Worm (Caenorhabditis elegans): ENCODE measurements around the gene Y75B12B.1.
A peak's percentile ranks its signal among the peaks of the same experiment; 100 is the strongest.

Y75B12B.1 gene

DNA sequence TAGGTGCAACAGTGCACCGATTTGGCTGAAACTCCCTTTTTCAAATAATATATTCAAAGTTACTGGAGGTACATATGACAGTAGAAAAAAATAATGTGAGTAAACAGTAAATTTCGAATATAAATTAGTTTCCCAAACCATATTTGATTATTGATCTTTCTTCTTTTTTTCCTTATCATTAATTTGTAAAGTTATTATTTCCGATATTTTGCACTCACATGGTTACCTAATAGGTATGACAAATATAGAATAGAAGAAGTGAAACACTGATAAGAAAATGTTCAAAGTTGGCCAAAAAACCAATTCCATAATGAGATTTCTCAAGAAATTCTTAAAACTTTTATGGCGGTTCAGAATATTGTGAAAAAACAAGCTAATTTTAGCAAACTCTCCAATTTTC lies 44.7 kb upstream of the Y75B12B.1 start:
- TF ChIP-seq pqm-1 (tag; optimal IDR thresholded peaks at IDR 0.05): peak; percentile 53
- TF ChIP-seq elt-2 (tag; optimal IDR thresholded peaks at IDR 0.05): peak; percentile 53
- TF ChIP-seq pha-4 (tag; optimal IDR thresholded peaks at IDR 0.05): peak; percentile 60
- TF ChIP-seq ztf-4 (tag; optimal IDR thresholded peaks at IDR 0.05): no peak

DNA sequence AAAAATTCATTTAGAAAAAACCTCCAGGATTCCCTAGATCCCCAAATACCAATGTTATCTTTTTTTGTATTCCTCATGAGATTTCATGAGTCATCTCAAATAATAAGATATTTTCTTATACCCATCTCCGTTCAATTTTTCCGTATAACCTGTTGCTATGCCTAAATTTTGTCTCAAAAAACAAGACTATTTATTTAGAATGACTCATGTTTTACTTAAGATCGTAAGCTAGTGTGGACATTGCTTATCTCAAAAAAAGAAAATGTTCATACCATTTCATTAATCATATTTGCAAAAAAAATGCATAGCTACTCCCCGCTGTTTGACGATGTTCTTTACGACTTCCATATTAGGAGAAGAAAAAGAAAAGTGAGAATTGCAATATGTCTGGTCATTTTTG lies 44.3 kb upstream of the Y75B12B.1 start, which contains the start of gene K08F9.3:
Gene K08F9.3 (plus strand): TSS at position 301 of the 400 bp plus-strand sequence.
- TF ChIP-seq ztf-4 (tag; optimal IDR thresholded peaks at IDR 0.05) (no peak), ceh-82 (tag; optimal IDR thresholded peaks at IDR 0.05) (no peak), unc-39 (tag; optimal IDR thresholded peaks at IDR 0.05) (no peak), pha-4 (tag; optimal IDR thresholded peaks at IDR 0.05) (no peak), skn-1 (tag; optimal IDR thresholded peaks at IDR 0.05) (no peak)

DNA sequence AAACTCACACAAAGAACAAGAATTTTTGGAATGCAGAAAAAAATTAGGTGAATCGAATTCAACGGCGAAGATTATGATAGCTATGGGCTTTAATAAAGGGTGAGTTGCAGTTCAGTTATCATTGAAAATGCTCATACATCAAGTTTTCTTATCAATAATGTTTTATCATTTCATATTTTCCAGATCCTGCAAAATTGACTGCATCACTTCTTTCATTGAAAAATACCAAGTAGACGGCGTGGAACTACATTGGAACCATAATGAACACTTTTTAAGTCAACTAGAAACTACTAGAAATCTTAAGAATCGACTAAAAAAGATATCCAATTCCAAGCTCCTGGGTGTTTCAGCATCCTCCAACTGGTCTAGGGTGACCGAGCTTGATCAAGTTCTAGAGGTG lies 41.2 kb upstream of the Y75B12B.1 start, which contains the start of gene K08F9.1:
Gene K08F9.1 (minus strand): TSS at position 101 of the 400 bp plus-strand sequence.
- TF ChIP-seq nhr-237 (tag; optimal IDR thresholded peaks at IDR 0.05): no peak
- TF ChIP-seq fkh-2 (tag; optimal IDR thresholded peaks at IDR 0.05): no peak
- TF ChIP-seq nhr-25 (tag; optimal IDR thresholded peaks at IDR 0.05): no peak
- TF ChIP-seq unc-62 (GFP tag; optimal IDR thresholded peaks at IDR 0.05): no peak
- no peak for TF ChIP-seq elt-3 (tag; optimal IDR thresholded peaks at IDR 0.05)
- no peak for TF ChIP-seq fos-1 (tag; optimal IDR thresholded peaks at IDR 0.05)
- no peak for TF ChIP-seq nhr-11 (tag; optimal IDR thresholded peaks at IDR 0.05)
- TF ChIP-seq ceh-28 (tag; optimal IDR thresholded peaks at IDR 0.05): no peak
- no peak for TF ChIP-seq egl-5 (tag; optimal IDR thresholded peaks at IDR 0.05)
- no peak for TF ChIP-seq elt-2 (tag; optimal IDR thresholded peaks at IDR 0.05)
- no peak for TF ChIP-seq ceh-82 (tag; optimal IDR thresholded peaks at IDR 0.05)
- TF ChIP-seq nhr-43 (tag; optimal IDR thresholded peaks at IDR 0.05; ENCODE audit: poor library complexity, severe bottlenecking): no peak

DNA sequence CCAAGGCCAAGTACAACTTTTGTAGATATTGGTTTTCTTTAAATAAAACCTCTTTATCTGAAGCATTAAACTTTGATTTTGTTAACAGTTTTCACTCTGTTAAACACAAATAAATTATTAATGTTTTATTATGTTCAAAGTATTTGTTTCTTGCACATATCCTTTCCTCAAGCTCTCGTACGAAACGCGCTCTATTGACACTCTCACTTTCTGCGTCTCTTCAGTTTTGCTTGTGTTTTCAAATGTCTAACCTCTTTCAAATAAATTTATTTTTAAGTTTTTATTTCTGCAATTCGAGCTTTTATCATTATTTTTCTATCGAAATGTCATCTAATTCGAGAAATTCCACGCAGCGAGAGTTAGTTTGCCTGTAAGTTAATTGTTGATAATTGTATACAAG lies 40.7 kb upstream of the Y75B12B.1 start, which contains the start of gene K08F9.4:
Gene K08F9.4 (plus strand): TSS at position 222 of the 400 bp plus-strand sequence.
- TF ChIP-seq egl-27 (tag; optimal IDR thresholded peaks at IDR 0.05): no peak
- no peak for TF ChIP-seq nhr-12 (tag; optimal IDR thresholded peaks at IDR 0.05)
- no peak for TF ChIP-seq nhr-11 (tag; optimal IDR thresholded peaks at IDR 0.05)
- no peak for TF ChIP-seq ceh-82 (tag; optimal IDR thresholded peaks at IDR 0.05)
- no peak for TF ChIP-seq jun-1 (tag; optimal IDR thresholded peaks at IDR 0.05)
- TF ChIP-seq lin-15B (tag; optimal IDR thresholded peaks at IDR 0.05): peak; percentile 87
- peak; percentile 49 for TF ChIP-seq nhr-25 (tag; optimal IDR thresholded peaks at IDR 0.05)
- peak; percentile 71 for TF ChIP-seq nfya-1 (tag; optimal IDR thresholded peaks at IDR 0.05; ENCODE audit: insufficient read depth)
- TF ChIP-seq hmg-11 (tag; optimal IDR thresholded peaks at IDR 0.05): peak; percentile 32
- TF ChIP-seq fos-1 (tag; optimal IDR thresholded peaks at IDR 0.05): no peak
- TF ChIP-seq nhr-28 (tag; optimal IDR thresholded peaks at IDR 0.05): no peak
- peak; percentile 52 for TF ChIP-seq nhr-43 (tag; optimal IDR thresholded peaks at IDR 0.05; ENCODE audit: poor library complexity, severe bottlenecking)
- TF ChIP-seq mdl-1 (tag; optimal IDR thresholded peaks at IDR 0.05): no peak
- peak; percentile 93 for TF ChIP-seq pha-4 (tag; optimal IDR thresholded peaks at IDR 0.05)
- TF ChIP-seq nhr-23 (tag; optimal IDR thresholded peaks at IDR 0.05): peak; percentile 92
- no peak for TF ChIP-seq elt-1 (tag; optimal IDR thresholded peaks at IDR 0.05)
- TF ChIP-seq unc-62 (GFP tag; optimal IDR thresholded peaks at IDR 0.05): no peak
- TF ChIP-seq snpc-4 (tag; optimal IDR thresholded peaks at IDR 0.05): peak; percentile 71
- TF ChIP-seq ztf-11 (tag; optimal IDR thresholded peaks at IDR 0.05): no peak
- TF ChIP-seq elt-2 (tag; optimal IDR thresholded peaks at IDR 0.05): peak; percentile 7

DNA sequence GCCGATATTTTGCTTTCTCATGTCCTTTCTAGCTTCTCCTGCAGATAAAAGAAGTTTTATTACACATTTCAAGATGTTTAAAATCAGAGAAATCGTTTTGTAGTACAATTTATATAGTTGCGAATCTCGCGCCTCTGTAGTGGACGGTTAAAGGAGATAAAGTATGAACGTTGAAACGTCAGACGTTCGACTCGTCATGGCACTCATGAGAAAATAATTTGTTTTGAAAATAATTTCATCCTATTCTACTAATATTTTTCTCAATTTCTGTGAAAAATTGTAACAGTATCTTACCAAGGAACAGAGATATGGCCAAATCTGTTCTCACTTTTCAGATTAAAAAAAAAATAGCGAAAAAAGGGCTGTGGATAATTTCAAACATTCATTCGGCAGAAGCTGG lies 36.7 kb upstream of the Y75B12B.1 start, which contains the start of gene T09F5.20:
Gene T09F5.20 (minus strand): TSS at position 101 of the 400 bp plus-strand sequence.
- TF ChIP-seq pha-4 (tag; optimal IDR thresholded peaks at IDR 0.05) (no peak), sea-2 (GFP tag; optimal IDR thresholded peaks at IDR 0.05) (no peak), fkh-10 (GFP tag; optimal IDR thresholded peaks at IDR 0.05) (no peak), mml-1 (tag; optimal IDR thresholded peaks at IDR 0.05) (no peak), nfya-1 (tag; optimal IDR thresholded peaks at IDR 0.05; ENCODE audit: insufficient read depth) (no peak), nhr-23 (tag; optimal IDR thresholded peaks at IDR 0.05) (no peak), elt-3 (tag; optimal IDR thresholded peaks at IDR 0.05) (no peak), lin-15B (tag; optimal IDR thresholded peaks at IDR 0.05) (no peak), nhr-11 (tag; optimal IDR thresholded peaks at IDR 0.05) (no peak), egl-5 (tag; optimal IDR thresholded peaks at IDR 0.05) (no peak), nhr-67 (tag; optimal IDR thresholded peaks at IDR 0.05) (no peak), snpc-4 (tag; optimal IDR thresholded peaks at IDR 0.05) (no peak), daf-12 (tag; optimal IDR thresholded peaks at IDR 0.05) (no peak), skn-1 (tag; optimal IDR thresholded peaks at IDR 0.05) (no peak), zag-1 (tag; optimal IDR thresholded peaks at IDR 0.05) (no peak)

Data from whole organism, L3 larva.